Worm (Caenorhabditis elegans) whole organism, L4 larva: ENCODE results near the gene W01C8.5.

Experiments used
- F37D6.2 ChIP-seq: sonication (generic microtip); optimal IDR thresholded peaks from 2 replicates; lab custom pipeline; 2016; ENCODE audit warnings: mild to moderate bottlenecking, missing genetic modification characterization, missing compliant biosample characterization
- R02D3.7 ChIP-seq: fragments of 150-350 bp; sonication (generic microtip); optimal IDR thresholded peaks from 3 replicates; lab custom pipeline; 2014; ENCODE audit warnings: missing biosample characterization, missing genetic modification characterization
- ZK337.2 ChIP-seq: fragments of 200-800 bp; sonication (Bioruptor generic); IDR thresholded peaks from 2 replicates; pipeline ENCODE4 v1.3.6; 2022; ENCODE audit warnings: missing genetic modification reagents, missing genetic modification characterization, missing compliant biosample characterization
- ZK546.5 ChIP-seq, 2 experiments: sonication (generic microtip); optimal IDR thresholded peaks; 2 replicates each; lab custom pipeline; 2017; ENCODE audit warnings: missing biosample characterization in 2 of 2, missing genetic modification characterization in 2 of 2
- aha-1 ChIP-seq: fragments of 150-350 bp; peaks from one replicate; lab custom pipeline; 2014; ENCODE audit warnings: missing biosample characterization, missing genetic modification characterization
- ama-1 ChIP-seq: fragments of 150-350 bp; optimal IDR thresholded peaks from 2 replicates; lab custom pipeline; 2014; ENCODE audit warnings: inconsistent platforms, mixed read lengths
- ceh-82 ChIP-seq: sonication (generic microtip); optimal IDR thresholded peaks from 2 replicates; lab custom pipeline; 2017; ENCODE audit warnings: missing biosample characterization, missing genetic modification characterization
- ces-1 ChIP-seq: fragments of 150-350 bp; sonication (generic microtip); optimal IDR thresholded peaks from 4 replicates; lab custom pipeline; 2014; ENCODE audit warnings: missing biosample characterization, missing genetic modification reagents, missing genetic modification characterization
- ctbp-1 ChIP-seq: fragments of 200-800 bp; sonication (Bioruptor generic); IDR thresholded peaks from 2 replicates; pipeline ENCODE4 v1.3.6; 2022; ENCODE audit warnings: missing genetic modification reagents, missing genetic modification characterization, missing compliant biosample characterization
- daf-12 ChIP-seq: fragments of 150-350 bp; optimal IDR thresholded peaks from 2 replicates; lab custom pipeline; 2014; ENCODE audit warnings: missing biosample characterization, missing genetic modification reagents, missing genetic modification characterization
- daf-16 ChIP-seq, 3 experiments: sonication (generic microtip); optimal IDR thresholded peaks; 2 replicates each; lab custom pipeline; 2016 to 2017; ENCODE audit warnings: missing genetic modification characterization in 3 of 3, missing genetic modification reagents in 3 of 3, mild to moderate bottlenecking in 2 of 3, missing compliant biosample characterization in 2 of 3, missing biosample characterization in 1 of 3, moderate library complexity in 1 of 3
- dmd-6 ChIP-seq: fragments of 200-800 bp; sonication (Bioruptor generic); IDR thresholded peaks from 2 replicates; pipeline ENCODE4 v1.3.6; 2022; ENCODE audit warnings: missing genetic modification reagents, missing genetic modification characterization, missing compliant biosample characterization
- dmd-8 ChIP-seq: fragments of 200-800 bp; sonication (Bioruptor generic); IDR thresholded peaks from 2 replicates; pipeline ENCODE4 v1.3.6; 2022; ENCODE audit warnings: missing genetic modification characterization, missing compliant biosample characterization
- dpl-1 ChIP-seq: fragments of 150-350 bp; optimal IDR thresholded peaks from 2 replicates; lab custom pipeline; 2014; ENCODE audit warnings: missing biosample characterization, missing genetic modification reagents, missing genetic modification characterization
- duxl-1 ChIP-seq: sonication (generic microtip); optimal IDR thresholded peaks from 2 replicates; lab custom pipeline; 2016; ENCODE audit warnings: mild to moderate bottlenecking, missing genetic modification characterization, moderate library complexity, missing compliant biosample characterization; ENCODE audit not compliant: poor library complexity
- fos-1 ChIP-seq: fragments of 150-350 bp; optimal IDR thresholded peaks from 2 replicates; lab custom pipeline; 2014; ENCODE audit warnings: missing biosample characterization, missing genetic modification characterization
- hif-1 ChIP-seq, 2 experiments: sonication (generic microtip); optimal IDR thresholded peaks; 2 replicates each; lab custom pipeline; 2016 to 2017; ENCODE audit warnings: missing compliant biosample characterization in 2 of 2, missing genetic modification characterization in 2 of 2, missing genetic modification reagents in 2 of 2, missing genotype in 2 of 2, mild to moderate bottlenecking in 1 of 2
- hlh-11 ChIP-seq: fragments of 200-800 bp; sonication (Bioruptor generic); optimal IDR thresholded peaks from 2 replicates; lab custom pipeline; 2018; ENCODE audit warnings: mild to moderate bottlenecking, missing genetic modification characterization, missing compliant biosample characterization
- hmg-1.1 ChIP-seq: fragments of 200-800 bp; sonication (Bioruptor generic); IDR thresholded peaks from 2 replicates; pipeline ENCODE4 v1.3.6; 2022; ENCODE audit warnings: missing genetic modification reagents, missing genetic modification characterization, missing compliant biosample characterization
- lim-7 ChIP-seq: fragments of 200-800 bp; sonication (Bioruptor generic); IDR thresholded peaks from 2 replicates; pipeline ENCODE4 v1.3.6; 2022; ENCODE audit warnings: missing genetic modification characterization, missing compliant biosample characterization
- lin-13 ChIP-seq: fragments of 150-350 bp; optimal IDR thresholded peaks from 2 replicates; lab custom pipeline; 2014; ENCODE audit warnings: missing biosample characterization, missing genetic modification reagents, missing genetic modification characterization
- mdl-1 ChIP-seq, 2 experiments: fragments of 150-350 bp in 1 of 2; sonication (generic microtip) in 1 of 2; optimal IDR thresholded peaks; 2 replicates each; lab custom pipeline; 2014 to 2017; ENCODE audit warnings: missing biosample characterization in 2 of 2, missing genetic modification characterization in 2 of 2
- mep-1 ChIP-seq: fragments of 150-350 bp; sonication (generic microtip); optimal IDR thresholded peaks from 3 replicates; lab custom pipeline; 2014; ENCODE audit warnings: missing biosample characterization, missing genetic modification characterization
- mes-2 ChIP-seq: sonication (generic microtip); optimal IDR thresholded peaks from 2 replicates; lab custom pipeline; 2016; ENCODE audit warnings: missing genotype, mild to moderate bottlenecking, missing genetic modification characterization, missing compliant biosample characterization; ENCODE audit not compliant: poor library complexity, severe bottlenecking
- mxl-3 ChIP-seq: fragments of 200-800 bp; sonication (Bioruptor generic); optimal IDR thresholded peaks from 2 replicates; lab custom pipeline; 2018; ENCODE audit warnings: mild to moderate bottlenecking, missing genetic modification characterization, missing compliant biosample characterization
- nhr-10 ChIP-seq: fragments of 150-350 bp; optimal IDR thresholded peaks from 2 replicates; lab custom pipeline; 2014; ENCODE audit warnings: missing biosample characterization, missing genetic modification characterization
- nhr-102 ChIP-seq: sonication (generic microtip); optimal IDR thresholded peaks from 2 replicates; lab custom pipeline; 2016; ENCODE audit warnings: mild to moderate bottlenecking, missing genetic modification characterization, moderate library complexity, missing compliant biosample characterization
- nhr-28 ChIP-seq: fragments of 150-350 bp; optimal IDR thresholded peaks from 2 replicates; lab custom pipeline; 2014; ENCODE audit warnings: missing biosample characterization, missing genetic modification characterization
- nhr-41 ChIP-seq: fragments of 200-800 bp; sonication (Bioruptor generic); IDR thresholded peaks from 2 replicates; pipeline ENCODE4 v1.3.6; 2022; ENCODE audit warnings: missing genetic modification reagents, missing genetic modification characterization, missing compliant biosample characterization
- nhr-48 ChIP-seq: sonication (generic microtip); optimal IDR thresholded peaks from 2 replicates; lab custom pipeline; 2016; ENCODE audit warnings: mild to moderate bottlenecking, missing genetic modification characterization, missing compliant biosample characterization
- nhr-77 ChIP-seq: fragments of 150-350 bp; optimal IDR thresholded peaks from 2 replicates; lab custom pipeline; 2014; ENCODE audit warnings: missing biosample characterization, missing genetic modification characterization
- pha-4 ChIP-seq, 2 experiments: fragments of 150-350 bp in 1 of 2; fragments of 200-800 bp in 1 of 2; sonication (Bioruptor generic) in 1 of 2; IDR thresholded peaks in 1 of 2; optimal IDR thresholded peaks in 1 of 2; 2 replicates each; pipeline versions ENCODE4 v1.3.6 to Lab custom; 2014 to 2022; ENCODE audit warnings: missing genetic modification characterization in 2 of 2, missing genetic modification reagents in 2 of 2, missing biosample characterization in 1 of 2, missing compliant biosample characterization in 1 of 2
- php-3 ChIP-seq: fragments of 200-800 bp; sonication (Bioruptor generic); IDR thresholded peaks from 2 replicates; pipeline ENCODE4 v1.3.6; 2022; ENCODE audit warnings: missing genetic modification reagents, missing genetic modification characterization, missing compliant biosample characterization
- sdz-12 ChIP-seq: fragments of 200-800 bp; sonication (Bioruptor generic); optimal IDR thresholded peaks from 2 replicates; lab custom pipeline; 2018; ENCODE audit warnings: mild to moderate bottlenecking, missing genetic modification characterization, missing compliant biosample characterization
- snpc-4 ChIP-seq: fragments of 150-350 bp; optimal IDR thresholded peaks from 2 replicates; lab custom pipeline; 2014; ENCODE audit warnings: missing biosample characterization, missing genetic modification characterization
- spr-3 ChIP-seq: fragments of 200-800 bp; sonication (Bioruptor generic); optimal IDR thresholded peaks from 2 replicates; lab custom pipeline; 2018; ENCODE audit warnings: mild to moderate bottlenecking, missing genetic modification characterization, missing compliant biosample characterization
- unc-130 ChIP-seq: sonication (generic microtip); optimal IDR thresholded peaks from 2 replicates; lab custom pipeline; 2016; ENCODE audit warnings: missing genetic modification reagents, missing genetic modification characterization, missing compliant biosample characterization
- vab-7 ChIP-seq: fragments of 200-800 bp; sonication (Bioruptor generic); IDR thresholded peaks from 2 replicates; pipeline ENCODE4 v1.3.6; 2022; ENCODE audit warnings: missing genetic modification reagents, missing genetic modification characterization, missing compliant biosample characterization
- ztf-11 ChIP-seq: fragments of 150-350 bp; optimal IDR thresholded peaks from 2 replicates; lab custom pipeline; 2014; ENCODE audit warnings: missing biosample characterization, missing genetic modification characterization

The W01C8.5 gene

DNA sequence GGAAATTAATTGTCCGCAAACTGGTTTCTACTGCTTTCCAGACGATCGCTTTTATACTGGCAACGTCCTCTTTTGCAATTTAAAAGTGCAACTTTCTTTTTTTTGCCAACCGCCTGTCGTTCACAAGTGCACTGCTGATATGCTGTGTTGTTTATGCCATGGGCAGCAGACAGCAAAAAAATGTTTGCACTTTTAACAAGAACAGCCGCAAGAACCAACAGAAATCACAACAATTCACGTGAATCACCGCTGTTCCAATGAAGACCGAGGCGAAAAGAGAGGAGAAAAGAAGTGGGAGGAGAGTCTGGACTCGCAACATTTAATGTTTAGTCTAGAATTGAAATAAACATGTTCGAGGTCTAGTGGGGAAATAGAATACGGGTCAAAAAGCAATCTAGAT, 43.3 kb downstream of the W01C8.5 start, which contains the start of gene T22B7.7 (continued):
- TF ChIP-seq ZK546.5 (tag; optimal IDR thresholded peaks at IDR 0.05; lab: Kevin White, UChicago) (no peak), snpc-4 (tag; lab: Kevin White, UChicago) (no peak), vab-7 (GFP tag; lab: Robert Waterston, UW) (no peak), nhr-10 (tag; lab: Kevin White, UChicago) (no peak), mdl-1 (tag; optimal IDR thresholded peaks at IDR 0.05; lab: Kevin White, UChicago) (peak in 1 of 2 experiments; percentile 81), ztf-11 (tag; lab: Kevin White, UChicago) (no peak), F37D6.2 (tag; lab: Kevin White, UChicago) (no peak), pha-4 (GFP tag; IDR thresholded peaks at IDR 0.05; lab: Robert Waterston, UW) (no peak), pha-4 (tag; optimal IDR thresholded peaks at IDR 0.05; lab: Kevin White, UChicago) (no peak), dpl-1 (GFP tag; lab: Kevin White, UChicago) (no peak), dmd-6 (peak; percentile 96), unc-130 (GFP tag; lab: Kevin White, UChicago) (no peak), sdz-12 (GFP tag; lab: Kevin White, UChicago) (no peak), nhr-28 (peak; percentile 78), duxl-1 (tag; lab: Kevin White, UChicago) (no peak), nhr-102 (tag; lab: Kevin White, UChicago) (no peak), aha-1 (tag; lab: Kevin White, UChicago) (peak; percentile 82), hlh-11 (peak; percentile 92), ama-1 (lab: Kevin White, UChicago) (no peak), R02D3.7 (no peak), hmg-1.1 (GFP tag; lab: Robert Waterston, UW) (peak; percentile 35; the same call in 1 of the 2 replicates), ceh-82 (tag; lab: Kevin White, UChicago) (no peak), nhr-77 (tag; lab: Kevin White, UChicago) (peak; percentile 3), nhr-41 (GFP tag; lab: Robert Waterston, UW) (no peak), ces-1 (GFP tag; lab: Kevin White, UChicago) (no peak), daf-12 (tag; lab: Kevin White, UChicago) (no peak), hif-1 (tag; optimal IDR thresholded peaks at IDR 0.05; lab: Kevin White, UChicago) (peak in 1 of 2 experiments; percentile 57), lin-13 (GFP tag; lab: Kevin White, UChicago) (peak; percentile 0), mep-1 (tag; lab: Kevin White, UChicago) (no peak), mxl-3 (GFP tag; lab: Kevin White, UChicago) (peak; percentile 70), daf-16 (GFP tag; optimal IDR thresholded peaks at IDR 0.05; lab: Kevin White, UChicago) (peak in 1 of 2 experiments; percentile 97), daf-16 (tag; optimal IDR thresholded peaks at IDR 0.05; lab: Kevin White, UChicago) (peak; percentile 83), spr-3 (GFP tag; lab: Kevin White, UChicago) (no peak), fos-1 (tag; lab: Kevin White, UChicago) (no peak), lim-7 (no peak)

DNA sequence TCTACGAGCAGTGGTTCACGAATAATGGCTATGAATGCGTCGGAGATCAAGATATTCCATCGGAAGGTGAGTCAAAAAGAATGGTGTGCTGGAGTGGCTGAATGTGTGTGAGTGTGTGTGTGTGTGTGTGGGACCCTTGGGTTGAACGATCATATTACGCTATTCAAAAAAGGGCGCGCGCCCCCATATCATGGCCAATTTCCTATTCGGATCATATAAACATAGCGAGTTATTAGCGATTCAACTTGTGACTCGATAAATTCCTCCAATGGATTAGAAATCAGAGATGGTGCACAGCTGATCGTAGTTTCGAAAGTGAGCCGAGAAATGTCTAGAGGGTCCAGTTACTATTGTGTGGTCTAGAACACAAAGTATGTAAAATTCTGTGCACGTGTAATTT, 49.2 kb downstream of the W01C8.5 start, which contains the start of gene srv-7:
Gene srv-7, minus strand, starts transcription at position 101 of the 400 bp plus-strand sequence.
- no peak for TF ChIP-seq dmd-8 (GFP tag; lab: Robert Waterston, UW)
- no peak for TF ChIP-seq ZK337.2 (GFP tag; lab: Robert Waterston, UW)
- no peak for TF ChIP-seq mes-2

DNA sequence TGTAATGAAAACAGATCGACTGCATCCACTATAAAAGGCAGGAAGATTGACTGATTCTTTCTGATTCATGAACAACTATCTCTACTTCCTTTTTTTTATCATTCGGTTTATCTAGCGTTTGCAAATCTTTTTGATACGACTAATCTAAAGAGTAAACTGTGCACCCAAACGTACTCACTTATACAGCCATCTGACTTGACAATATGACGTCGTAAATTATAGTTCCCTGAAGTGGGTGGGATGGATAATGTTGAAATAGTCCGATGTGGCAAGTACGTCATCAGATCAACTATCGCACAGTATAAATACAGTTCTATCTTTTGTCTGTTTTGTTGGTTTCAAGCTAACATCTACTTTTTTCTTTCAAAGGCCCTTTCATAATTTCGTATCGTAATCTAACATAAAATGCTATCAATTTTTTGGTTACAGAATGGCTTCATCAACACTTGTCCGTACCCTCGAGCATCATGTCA, 50.1 kb downstream of the W01C8.5 start, which contains the start of gene T22B7.3:
Gene T22B7.3, plus strand, starts transcription at position 423 of the 473 bp plus-strand sequence.
- TF ChIP-seq nhr-48 (tag; lab: Kevin White, UChicago) (peak; percentile 61), php-3 (GFP tag; lab: Robert Waterston, UW) (0 out of 2 replicates have a peak, but pooled peaks have one; percentile 33), ctbp-1 (GFP tag; lab: Robert Waterston, UW) (no peak)
